Fruit fly (Drosophila melanogaster) whole organism, wandering third instar larva: ENCODE results near the gene CG33947.

ENCODE experiments used
- Abd-B ChIP-seq: fragments of >200 bp; optimal IDR thresholded peaks from 2 replicates; lab custom pipeline; 2017; ENCODE audit warnings: missing biosample characterization, missing genetic modification characterization
- CG32264 ChIP-seq: fragments of 200-800 bp; sonication (Bioruptor generic); optimal IDR thresholded peaks from 2 replicates; lab custom pipeline; 2016; ENCODE audit warnings: missing biosample characterization, missing genetic modification characterization
- CG9705 ChIP-seq: fragments of 200-800 bp; sonication (Bioruptor generic); optimal IDR thresholded peaks from 2 replicates; lab custom pipeline; 2018; ENCODE audit warnings: missing biosample characterization, mild to moderate bottlenecking, missing genetic modification characterization
- CrebA ChIP-seq: fragments of 200-800 bp; sonication (Bioruptor generic); optimal IDR thresholded peaks from 2 replicates; lab custom pipeline; 2016; ENCODE audit warnings: missing biosample characterization, mild to moderate bottlenecking, missing genetic modification characterization, borderline replicate concordance
- Dfd ChIP-seq: fragments of >200 bp; optimal IDR thresholded peaks from 2 replicates; lab custom pipeline; 2017; ENCODE audit warnings: missing biosample characterization, missing genetic modification characterization
- Dif ChIP-seq: fragments of 200-275, 200-300 bp; sonication (Bioruptor generic); optimal IDR thresholded peaks from 2 replicates; lab custom pipeline; 2018; ENCODE audit warnings: missing biosample characterization, missing genetic modification characterization; ENCODE audit not compliant: partially characterized antibody
- GATAd ChIP-seq: sonication (Bioruptor generic); optimal IDR thresholded peaks from 2 replicates; lab custom pipeline; 2016; ENCODE audit warnings: missing biosample characterization, missing genetic modification characterization
- HLH106 ChIP-seq: fragments of 200-800 bp; optimal IDR thresholded peaks from 3 replicates; lab custom pipeline; 2019; ENCODE audit warnings: missing biosample characterization, mild to moderate bottlenecking, missing genetic modification characterization, moderate library complexity
- Hnf4 ChIP-seq: fragments of 200-800 bp; sonication (Bioruptor generic); optimal IDR thresholded peaks from 2 replicates; lab custom pipeline; 2016; ENCODE audit warnings: missing biosample characterization, mild to moderate bottlenecking, missing genetic modification characterization
- Hr78 ChIP-seq: fragments of >200 bp; optimal IDR thresholded peaks from 2 replicates; lab custom pipeline; 2017; ENCODE audit warnings: missing biosample characterization, missing genetic modification characterization
- Hr83 ChIP-seq: fragments of 200-300 bp; sonication (Bioruptor generic); optimal IDR thresholded peaks from 2 replicates; lab custom pipeline; 2016; ENCODE audit warnings: missing biosample characterization, mild to moderate bottlenecking, missing genetic modification characterization, moderate library complexity; ENCODE audit not compliant: poor library complexity, severe bottlenecking
- Jra ChIP-seq: sonication (Bioruptor generic); optimal IDR thresholded peaks from 2 replicates; lab custom pipeline; 2016; ENCODE audit warnings: missing biosample characterization, missing genetic modification characterization
- Mio ChIP-seq: sonication (Bioruptor generic); optimal IDR thresholded peaks from 2 replicates; lab custom pipeline; 2016; ENCODE audit warnings: missing biosample characterization, missing genetic modification characterization
- Myc ChIP-seq: fragments of >200 bp; optimal IDR thresholded peaks from 2 replicates; lab custom pipeline; 2017
- N ChIP-seq: fragments of >200 bp; optimal IDR thresholded peaks from 2 replicates; lab custom pipeline; 2018; ENCODE audit warnings: missing biosample characterization, missing external identifiers, missing genetic modification characterization
- OdsH ChIP-seq: fragments of 200-800 bp; sonication (Bioruptor generic); optimal IDR thresholded peaks from 2 replicates; lab custom pipeline; 2016; ENCODE audit warnings: missing biosample characterization, mild to moderate bottlenecking, missing genetic modification characterization
- Rel ChIP-seq, 2 experiments: fragments of 200-800 bp; sonication (Bioruptor generic) in 1 of 2; optimal IDR thresholded peaks; 2 replicates in 1 of 2; 3 replicates in 1 of 2; lab custom pipeline; 2016 to 2019; ENCODE audit warnings: mild to moderate bottlenecking in 2 of 2, missing biosample characterization in 2 of 2, missing genetic modification characterization in 2 of 2, moderate library complexity in 1 of 2
- Sp1 ChIP-seq: fragments of 200-800 bp; sonication (Bioruptor generic); optimal IDR thresholded peaks from 3 replicates; lab custom pipeline; 2019; ENCODE audit warnings: missing biosample characterization, mild to moderate bottlenecking, missing genetic modification characterization, moderate library complexity
- Vsx2 ChIP-seq: fragments of 200-300, 225-300 bp; sonication (Bioruptor generic); optimal IDR thresholded peaks from 2 replicates; lab custom pipeline; 2018; ENCODE audit warnings: missing biosample characterization, missing genetic modification characterization; ENCODE audit not compliant: partially characterized antibody
- br ChIP-seq: fragments of 200-800 bp; sonication (Bioruptor generic); optimal IDR thresholded peaks from 2 replicates; lab custom pipeline; 2016; ENCODE audit warnings: missing biosample characterization, missing genetic modification characterization
- brk ChIP-seq: fragments of 200-800 bp; sonication (Bioruptor generic); optimal IDR thresholded peaks from 2 replicates; lab custom pipeline; 2016; ENCODE audit warnings: missing biosample characterization, mild to moderate bottlenecking, missing genetic modification characterization
- dl ChIP-seq, 2 experiments: fragments of 175-275, 200-275 bp in 1 of 2; fragments of 200-275 bp in 1 of 2; sonication (Bioruptor generic); optimal IDR thresholded peaks; lab custom pipeline; 2018; ENCODE audit warnings: mild to moderate bottlenecking in 2 of 2, missing biosample characterization in 2 of 2, missing genetic modification characterization in 2 of 2, moderate library complexity in 2 of 2; ENCODE audit not compliant: partially characterized antibody in 2 of 2, insufficient read depth in 1 of 2
- dmrt93B ChIP-seq: fragments of 200-800 bp; sonication (Bioruptor generic); optimal IDR thresholded peaks from 2 replicates; lab custom pipeline; 2018; ENCODE audit warnings: missing biosample characterization, mild to moderate bottlenecking, missing genetic modification characterization
- dsf ChIP-seq: sonication (Bioruptor generic); optimal IDR thresholded peaks from 2 replicates; lab custom pipeline; 2016; ENCODE audit warnings: missing biosample characterization, missing genetic modification characterization, borderline replicate concordance
- ey ChIP-seq: fragments of 200-800 bp; sonication (Bioruptor generic); optimal IDR thresholded peaks from 2 replicates; lab custom pipeline; 2016; ENCODE audit warnings: missing biosample characterization, missing genetic modification characterization
- foxo ChIP-seq, 2 experiments: fragments of 200-800 bp; sonication (Bioruptor generic); optimal IDR thresholded peaks; 2 replicates in 1 of 2; 3 replicates in 1 of 2; lab custom pipeline; 2016 to 2017; ENCODE audit warnings: missing biosample characterization in 2 of 2, missing genetic modification characterization in 2 of 2
- fru ChIP-seq: fragments of 200-800 bp; sonication (Bioruptor generic); optimal IDR thresholded peaks from 3 replicates; lab custom pipeline; 2016; ENCODE audit warnings: missing biosample characterization, mild to moderate bottlenecking, missing genetic modification characterization
- h ChIP-seq: fragments of 200-800 bp; sonication (Bioruptor generic); optimal IDR thresholded peaks from 3 replicates; lab custom pipeline; 2016; ENCODE audit warnings: missing biosample characterization, mild to moderate bottlenecking, missing genetic modification characterization
- jim ChIP-seq: fragments of 175-275, 200-325 bp; sonication (Bioruptor generic); optimal IDR thresholded peaks from 2 replicates; lab custom pipeline; 2016; ENCODE audit warnings: missing biosample characterization, mild to moderate bottlenecking, missing genetic modification characterization
- lola ChIP-seq: fragments of >200 bp; optimal IDR thresholded peaks from 2 replicates; lab custom pipeline; 2017; ENCODE audit warnings: missing biosample characterization, missing genetic modification characterization
- pan ChIP-seq: fragments of >200 bp; optimal IDR thresholded peaks from 2 replicates; lab custom pipeline; 2017
- psq ChIP-seq: fragments of 200-800 bp; sonication (Bioruptor generic); optimal IDR thresholded peaks from 3 replicates; lab custom pipeline; 2017; ENCODE audit warnings: missing biosample characterization, mild to moderate bottlenecking, missing genetic modification characterization, moderate library complexity
- rgr ChIP-seq: fragments of 200-800 bp; sonication (Bioruptor generic); optimal IDR thresholded peaks from 3 replicates; lab custom pipeline; 2016; ENCODE audit warnings: missing biosample characterization, mild to moderate bottlenecking, missing genetic modification characterization
- sage ChIP-seq: fragments of 200-800 bp; sonication (Bioruptor generic); optimal IDR thresholded peaks from 2 replicates; lab custom pipeline; 2016; ENCODE audit warnings: missing biosample characterization, mild to moderate bottlenecking, missing genetic modification characterization
- sv ChIP-seq: fragments of 200-800 bp; sonication (Bioruptor generic); optimal IDR thresholded peaks from 3 replicates; lab custom pipeline; 2016; ENCODE audit warnings: missing biosample characterization, missing genetic modification characterization
- tai ChIP-seq: sonication (Bioruptor generic); optimal IDR thresholded peaks from 2 replicates; lab custom pipeline; 2016; ENCODE audit warnings: missing biosample characterization, missing genetic modification characterization
- usp ChIP-seq: fragments of >200 bp; optimal IDR thresholded peaks from 2 replicates; lab custom pipeline; 2017; ENCODE audit warnings: missing biosample characterization, missing genetic modification characterization
- woc ChIP-seq: sonication (Bioruptor generic); optimal IDR thresholded peaks from 2 replicates; lab custom pipeline; 2016; ENCODE audit warnings: missing biosample characterization, mild to moderate bottlenecking, missing genetic modification characterization

The CG33947 gene

DNA sequence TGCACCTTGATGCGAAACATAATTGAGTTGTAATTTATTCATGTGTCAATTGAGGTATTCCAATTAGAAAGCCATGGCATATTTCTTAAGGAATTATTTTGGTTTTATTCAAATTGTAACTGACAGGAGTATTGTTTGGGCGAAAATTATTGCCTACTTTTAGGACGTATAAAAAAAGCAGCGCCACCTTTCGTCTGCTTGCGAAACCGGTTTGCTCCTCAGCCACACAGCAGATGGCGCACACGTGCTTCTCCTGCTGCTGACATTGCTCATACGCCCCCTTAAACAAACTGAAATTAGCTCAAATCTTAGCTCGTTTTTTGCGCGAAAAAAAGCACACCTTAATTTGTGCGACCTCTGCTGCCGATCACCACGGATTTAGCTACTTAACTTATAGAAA lies 48.4 kb upstream of the CG33947 start:
- TF ChIP-seq Sp1 = no peak
- TF ChIP-seq CrebA (GFP tag; lab: Kevin White, UChicago) = no peak
- no peak for TF ChIP-seq Mio
- TF ChIP-seq GATAd (GFP tag; lab: Kevin White, UChicago) = no peak
- TF ChIP-seq ey (GFP tag; lab: Kevin White, UChicago) = peak; percentile 44
- no peak for TF ChIP-seq dl (GFP tag; optimal IDR thresholded peaks at IDR 0.05; lab: Kevin White, UChicago; ENCODE audit: insufficient read depth in 1 of 2, partially characterized antibody in 2 of 2)
- TF ChIP-seq psq (GFP tag; lab: Kevin White, UChicago) = peak; percentile 28
- TF ChIP-seq h (GFP tag; lab: Kevin White, UChicago) = peak; percentile 55
- no peak for TF ChIP-seq woc
- TF ChIP-seq Dfd (GFP tag; lab: Kevin White, UChicago) = no peak
- TF ChIP-seq OdsH = peak; percentile 60
- peak; percentile 24 for TF ChIP-seq sv (GFP tag; lab: Kevin White, UChicago)
- TF ChIP-seq CG32264 (GFP tag; lab: Kevin White, UChicago) = no peak
- TF ChIP-seq fru (GFP tag; lab: Kevin White, UChicago) = peak; percentile 60
- TF ChIP-seq sage (GFP tag; lab: Kevin White, UChicago) = no peak
- TF ChIP-seq dmrt93B (GFP tag; lab: Kevin White, UChicago) = peak; percentile 21
- TF ChIP-seq CG9705 (GFP tag; lab: Kevin White, UChicago) = no peak
- TF ChIP-seq HLH106 (tag; lab: Kevin White, UChicago) = peak; percentile 45
- peak; percentile 43 for TF ChIP-seq tai (GFP tag; lab: Kevin White, UChicago)
- peak; percentile 43 for TF ChIP-seq Hnf4 (GFP tag; lab: Kevin White, UChicago)
- TF ChIP-seq Rel (GFP tag; optimal IDR thresholded peaks at IDR 0.05; lab: Kevin White, UChicago) = no peak
- no peak for TF ChIP-seq Rel (tag; optimal IDR thresholded peaks at IDR 0.05; lab: Kevin White, UChicago)
- TF ChIP-seq Vsx2 = peak; percentile 85
- TF ChIP-seq N (GFP tag; lab: Kevin White, UChicago) = no peak
- TF ChIP-seq usp (GFP tag; lab: Kevin White, UChicago) = no peak
- no peak for TF ChIP-seq Abd-B
- TF ChIP-seq pan (lab: Kevin White, UChicago) = no peak
- TF ChIP-seq rgr (GFP tag; lab: Kevin White, UChicago) = no peak
- TF ChIP-seq dsf (GFP tag; lab: Kevin White, UChicago) = no peak
- no peak for TF ChIP-seq Dif (GFP tag; lab: Kevin White, UChicago)
- TF ChIP-seq Hr83 = peak; percentile 67
- peak; percentile 92 for TF ChIP-seq Myc (lab: Kevin White, UChicago)
- no peak for TF ChIP-seq lola
- peak in 1 of 2 experiments; percentile 74 for TF ChIP-seq foxo (GFP tag; optimal IDR thresholded peaks at IDR 0.05; lab: Kevin White, UChicago)
- peak; percentile 73 for TF ChIP-seq br (GFP tag; lab: Kevin White, UChicago)
- TF ChIP-seq brk (GFP tag; lab: Kevin White, UChicago) = no peak
- TF ChIP-seq Hr78 (GFP tag; lab: Kevin White, UChicago) = no peak
- TF ChIP-seq jim (GFP tag; lab: Kevin White, UChicago) = peak; percentile 3
- TF ChIP-seq Jra (GFP tag; lab: Kevin White, UChicago) = no peak
- TF ChIP-seq, all 38 proteins: peak for 16

DNA sequence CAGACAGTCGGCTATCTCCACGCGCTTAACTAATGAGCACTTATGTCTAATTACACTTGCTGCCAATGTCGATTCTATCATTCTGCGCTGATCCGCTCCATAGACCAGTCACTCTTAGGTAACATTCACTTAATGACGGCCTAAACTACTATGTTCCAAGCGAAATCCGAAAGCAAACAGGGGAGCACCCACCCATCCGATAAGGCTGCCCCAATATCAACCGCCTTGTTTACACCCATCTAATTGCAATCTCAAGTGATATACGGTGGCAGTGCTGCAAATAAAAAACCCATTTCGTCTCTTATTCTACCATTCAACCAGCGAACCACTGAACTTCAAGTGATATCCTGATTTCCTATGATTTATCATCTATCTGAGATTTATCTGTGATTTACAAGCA lies 46.9 kb upstream of the CG33947 start:
- TF ChIP-seq dl (GFP tag; optimal IDR thresholded peaks at IDR 0.05; lab: Kevin White, UChicago; ENCODE audit: insufficient read depth in 1 of 2, partially characterized antibody in 2 of 2) = no peak
- TF ChIP-seq lola = no peak
- TF ChIP-seq foxo (GFP tag; optimal IDR thresholded peaks at IDR 0.05; lab: Kevin White, UChicago) = no peak
- TF ChIP-seq dmrt93B (GFP tag; lab: Kevin White, UChicago) = no peak
- TF ChIP-seq tai (GFP tag; lab: Kevin White, UChicago) = no peak
- no peak for TF ChIP-seq Dfd (GFP tag; lab: Kevin White, UChicago)
- TF ChIP-seq Hr83 = no peak
- no peak for TF ChIP-seq br (GFP tag; lab: Kevin White, UChicago)
- TF ChIP-seq jim (GFP tag; lab: Kevin White, UChicago) = no peak
- no peak for TF ChIP-seq sage (GFP tag; lab: Kevin White, UChicago)
